Fruit fly (Drosophila melanogaster) whole organism, prepupa: ENCODE data around the gene Ns3.

Source experiments
- CG11762 ChIP-seq: fragments of 200-800 bp; sonication (Bioruptor generic); optimal IDR thresholded peaks from 3 replicates; lab custom pipeline; 2016; ENCODE audit warnings: missing biosample characterization, missing genetic modification characterization; ENCODE audit not compliant: insufficient read depth
- svp ChIP-seq: fragments of 200-800 bp; sonication (Bioruptor generic); peaks from one replicate; lab custom pipeline; 2016; ENCODE audit warnings: missing biosample characterization, missing genetic modification characterization

- TF ChIP-seq CG11762 (GFP tag; lab: Kevin White, UChicago), result no peak
- no peak for TF ChIP-seq svp (GFP tag; lab: Kevin White, UChicago)
Observed at dm6 chrX:1508241-1508823, 44.3 kb upstream of the Ns3 start.
